Worm (Caenorhabditis elegans) whole organism, midembryonic: ENCODE results near the gene Y73B6BL.44.

Experiments used
- T22C8.4 ChIP-seq: fragments of 200-800 bp; sonication (Bioruptor generic); IDR thresholded peaks from 2 replicates; pipeline ENCODE4 v1.3.6; 2022; ENCODE audit warnings: missing genetic modification characterization, missing compliant biosample characterization
- cog-1 ChIP-seq: sonication (generic microtip); optimal IDR thresholded peaks from 2 replicates; lab custom pipeline; 2016; ENCODE audit warnings: missing genetic modification characterization, missing compliant biosample characterization
- flt-1 ChIP-seq: fragments of 200-800 bp; sonication (Bioruptor generic); IDR thresholded peaks from 2 replicates; pipeline ENCODE4 v1.3.6; 2022; ENCODE audit warnings: missing genetic modification characterization, missing compliant biosample characterization
- med-1 ChIP-seq: sonication (generic microtip); optimal IDR thresholded peaks from 2 replicates; lab custom pipeline; 2017; ENCODE audit warnings: missing genetic modification characterization, mild to moderate bottlenecking, missing compliant biosample characterization, antibody characterized with exemption, missing genetic modification reagents; ENCODE audit not compliant: insufficient read depth
- ref-1 ChIP-seq: fragments of 200-800 bp; sonication (Bioruptor generic); conservative IDR thresholded peaks from 2 replicates; pipeline ENCODE4 v1.3.6; 2022; ENCODE audit warnings: missing genetic modification reagents, missing genetic modification characterization, missing compliant biosample characterization
- tab-1 ChIP-seq: fragments of 200-800 bp; sonication (Bioruptor generic); IDR thresholded peaks from 2 replicates; pipeline ENCODE4 v1.3.6; 2022; ENCODE audit warnings: missing genetic modification characterization, missing compliant biosample characterization
- ztf-23 ChIP-seq: fragments of 200-800 bp; sonication (Bioruptor generic); IDR thresholded peaks from 2 replicates; pipeline ENCODE4 v1.3.6; 2022; ENCODE audit warnings: missing genetic modification reagents, missing genetic modification characterization, missing compliant biosample characterization
- ztf-29 ChIP-seq: fragments of 200-800 bp; sonication (Bioruptor generic); IDR thresholded peaks from 2 replicates; pipeline ENCODE4 v1.3.6; 2022; ENCODE audit warnings: missing genetic modification reagents, missing genetic modification characterization, missing compliant biosample characterization

DNA sequence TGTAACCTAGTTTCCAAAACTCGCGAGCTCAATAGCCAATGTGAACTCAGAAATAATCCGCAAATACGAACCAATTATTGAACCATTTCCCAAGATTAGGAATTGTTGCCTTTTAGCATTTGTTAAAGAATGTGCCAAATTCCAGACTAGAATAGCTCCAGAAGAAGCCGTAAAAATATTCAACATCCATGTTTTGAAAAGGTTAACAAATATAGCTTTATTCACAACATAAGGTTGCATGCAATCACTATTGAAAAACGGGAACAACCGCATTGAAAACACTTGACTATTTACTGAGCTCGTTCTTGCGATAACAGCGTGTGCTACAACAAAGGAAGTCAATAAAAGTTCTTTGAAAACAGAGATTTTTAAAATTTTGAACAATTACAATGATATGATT, 33.1 kb downstream of the Y73B6BL.44 start:
- TF ChIP-seq med-1 (GFP tag; lab: Kevin White, UChicago) (no peak), T22C8.4 (GFP tag; lab: Robert Waterston, UW) (no peak), ztf-29 (GFP tag; lab: Robert Waterston, UW) (no peak), tab-1 (GFP tag; lab: Robert Waterston, UW) (no peak), ztf-23 (GFP tag; lab: Robert Waterston, UW) (no peak), flt-1 (GFP tag; lab: Robert Waterston, UW) (no peak), cog-1 (tag; lab: Kevin White, UChicago) (no peak), ref-1 (GFP tag; lab: Robert Waterston, UW) (no peak)
